Worm (Caenorhabditis elegans) whole organism, early embryonic: ENCODE measurements around the gene Y38F1A.4.

Experiments
- B0310.2 ChIP-seq: sonication (generic microtip); optimal IDR thresholded peaks from 2 replicates; lab custom pipeline; 2016; ENCODE audit warnings: mild to moderate bottlenecking, missing genetic modification characterization, missing compliant biosample characterization
- F13C5.2 ChIP-seq: sonication (generic microtip); optimal IDR thresholded peaks from 2 replicates; lab custom pipeline; 2017; ENCODE audit warnings: mild to moderate bottlenecking, missing genetic modification characterization, inconsistent platforms, missing compliant biosample characterization
- aly-1 ChIP-seq: sonication (generic microtip); optimal IDR thresholded peaks from 2 replicates; lab custom pipeline; 2016; ENCODE audit warnings: missing genetic modification characterization, missing compliant biosample characterization
- ama-1 ChIP-seq: fragments of 150-350 bp; optimal IDR thresholded peaks from 2 replicates; lab custom pipeline; 2014
- ceh-13 ChIP-seq: fragments of 200-800 bp; sonication (Bioruptor generic); optimal IDR thresholded peaks from 2 replicates; lab custom pipeline; 2018; ENCODE audit warnings: mild to moderate bottlenecking, missing genetic modification characterization, missing compliant biosample characterization
- ceh-36 ChIP-seq: sonication (generic microtip); optimal IDR thresholded peaks from 2 replicates; lab custom pipeline; 2016; ENCODE audit warnings: missing genetic modification characterization, inconsistent platforms, missing compliant biosample characterization
- ets-7 ChIP-seq: sonication (generic microtip); optimal IDR thresholded peaks from 2 replicates; lab custom pipeline; 2016; ENCODE audit warnings: missing genotype, missing genetic modification characterization, missing compliant biosample characterization
- flt-1 ChIP-seq: fragments of 200-800 bp; sonication (Bioruptor generic); IDR thresholded peaks from 2 replicates; pipeline ENCODE4 v1.3.6; 2022; ENCODE audit warnings: missing genetic modification characterization, missing compliant biosample characterization
- hmbx-1 ChIP-seq: sonication (generic microtip); optimal IDR thresholded peaks from 2 replicates; lab custom pipeline; 2016; ENCODE audit warnings: mild to moderate bottlenecking, missing genetic modification characterization, missing compliant biosample characterization
- hmg-4 ChIP-seq: fragments of 200-800 bp; sonication (Bioruptor generic); optimal IDR thresholded peaks from 2 replicates; lab custom pipeline; 2018; ENCODE audit warnings: mild to moderate bottlenecking, missing genetic modification characterization, missing compliant biosample characterization
- hnd-1 ChIP-seq: sonication (generic microtip); optimal IDR thresholded peaks from 2 replicates; lab custom pipeline; 2016; ENCODE audit warnings: missing genetic modification characterization, missing compliant biosample characterization
- pes-1 ChIP-seq: fragments of 200-800 bp; sonication (Bioruptor generic); IDR thresholded peaks from 2 replicates; pipeline ENCODE4 v1.3.6; 2022; ENCODE audit warnings: missing genetic modification reagents, missing genetic modification characterization, missing compliant biosample characterization
- scrt-1 ChIP-seq: fragments of 200-800 bp; sonication (Bioruptor generic); IDR thresholded peaks from 2 replicates; pipeline ENCODE4 v1.3.6; 2022; ENCODE audit warnings: missing genetic modification characterization, missing compliant biosample characterization
- sea-1 ChIP-seq: fragments of 200-800 bp; sonication (Bioruptor generic); conservative IDR thresholded peaks from 2 replicates; pipeline ENCODE4 v1.3.6; 2022; ENCODE audit warnings: missing genetic modification characterization, missing compliant biosample characterization
- tbx-11 ChIP-seq: fragments of 200-800 bp; sonication (Bioruptor generic); IDR thresholded peaks from 2 replicates; pipeline ENCODE4 v1.3.6; 2022; ENCODE audit warnings: missing genetic modification characterization, missing compliant biosample characterization
- tbx-37 ChIP-seq: fragments of 200-800 bp; sonication (Bioruptor generic); conservative IDR thresholded peaks from 2 replicates; pipeline ENCODE4 v1.3.6; 2022; ENCODE audit warnings: missing genetic modification reagents, missing genetic modification characterization, missing compliant biosample characterization
- tra-4 ChIP-seq: sonication (generic microtip); optimal IDR thresholded peaks from 2 replicates; lab custom pipeline; 2017; ENCODE audit warnings: missing genetic modification characterization, missing compliant biosample characterization

Y38F1A.4 gene

DNA sequence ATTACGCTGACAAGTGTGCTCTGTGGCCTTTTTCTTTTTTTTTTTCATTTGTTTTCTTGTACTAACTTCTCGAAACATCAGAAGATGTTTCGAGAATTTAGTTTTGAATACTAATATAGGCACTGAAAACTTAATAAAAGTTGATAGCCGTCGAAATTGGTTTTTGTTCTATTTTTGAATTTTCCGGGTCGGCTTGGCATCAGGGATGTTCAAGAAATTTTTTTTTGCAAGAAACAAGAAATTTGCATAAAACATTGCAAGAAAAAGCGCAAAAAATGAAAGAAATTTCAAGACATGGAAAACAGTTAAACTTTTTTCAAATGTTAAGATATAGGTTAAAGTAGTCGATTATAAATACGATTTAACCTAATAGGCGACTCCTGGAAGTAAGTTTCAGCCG is 46.3 kb downstream of the Y38F1A.4 start:
- TF ChIP-seq aly-1 (tag; lab: Kevin White, UChicago) = no peak
- no peak for TF ChIP-seq tbx-37 (GFP tag; lab: Robert Waterston, UW)
- no peak for TF ChIP-seq tbx-11 (GFP tag; lab: Robert Waterston, UW)
- no peak for TF ChIP-seq hnd-1 (tag; lab: Kevin White, UChicago)
- TF ChIP-seq B0310.2 (tag; lab: Kevin White, UChicago) = no peak
- no peak for TF ChIP-seq ets-7
- TF ChIP-seq tra-4 = no peak
- TF ChIP-seq hmg-4 (GFP tag; lab: Kevin White, UChicago) = no peak
- no peak for TF ChIP-seq ceh-13
- TF ChIP-seq ceh-36 (tag; lab: Kevin White, UChicago) = no peak
- TF ChIP-seq ama-1 (lab: Kevin White, UChicago) = no peak
- no peak for TF ChIP-seq sea-1
- TF ChIP-seq hmbx-1 (tag; lab: Kevin White, UChicago) = no peak
- TF ChIP-seq scrt-1 = no peak
- TF ChIP-seq F13C5.2 (tag; lab: Kevin White, UChicago) = no peak
- no peak for TF ChIP-seq pes-1 (GFP tag; lab: Robert Waterston, UW)
- no peak for TF ChIP-seq flt-1

DNA sequence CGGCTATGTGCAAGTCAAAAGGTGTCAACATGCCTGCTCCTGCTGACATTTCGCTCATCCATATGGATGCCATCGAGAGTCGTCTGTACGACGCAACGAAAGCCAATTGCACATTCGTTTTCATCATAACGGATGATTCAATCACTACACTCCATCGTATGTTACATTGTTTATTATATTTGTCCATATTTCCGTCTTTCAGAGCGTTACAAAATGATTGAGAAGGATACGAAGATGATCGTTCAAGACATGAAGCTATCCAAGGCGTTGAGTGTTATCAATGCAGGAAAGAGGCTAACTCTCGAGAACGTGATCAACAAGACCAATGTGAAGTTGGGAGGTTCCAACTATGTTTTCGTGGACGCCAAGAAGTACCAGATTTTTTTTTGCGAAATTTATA is 48.0 kb downstream of the Y38F1A.4 start:
- no peak for TF ChIP-seq pes-1 (GFP tag; lab: Robert Waterston, UW)
- TF ChIP-seq tra-4 = no peak
- TF ChIP-seq ama-1 (lab: Kevin White, UChicago) = no peak
- TF ChIP-seq scrt-1 = no peak
- TF ChIP-seq aly-1 (tag; lab: Kevin White, UChicago) = no peak
- no peak for TF ChIP-seq flt-1
- TF ChIP-seq hmg-4 (GFP tag; lab: Kevin White, UChicago) = no peak
- TF ChIP-seq hnd-1 (tag; lab: Kevin White, UChicago) = no peak
- no peak for TF ChIP-seq tbx-37 (GFP tag; lab: Robert Waterston, UW)
- TF ChIP-seq ceh-13 = no peak
- no peak for TF ChIP-seq B0310.2 (tag; lab: Kevin White, UChicago)
- no peak for TF ChIP-seq sea-1

DNA sequence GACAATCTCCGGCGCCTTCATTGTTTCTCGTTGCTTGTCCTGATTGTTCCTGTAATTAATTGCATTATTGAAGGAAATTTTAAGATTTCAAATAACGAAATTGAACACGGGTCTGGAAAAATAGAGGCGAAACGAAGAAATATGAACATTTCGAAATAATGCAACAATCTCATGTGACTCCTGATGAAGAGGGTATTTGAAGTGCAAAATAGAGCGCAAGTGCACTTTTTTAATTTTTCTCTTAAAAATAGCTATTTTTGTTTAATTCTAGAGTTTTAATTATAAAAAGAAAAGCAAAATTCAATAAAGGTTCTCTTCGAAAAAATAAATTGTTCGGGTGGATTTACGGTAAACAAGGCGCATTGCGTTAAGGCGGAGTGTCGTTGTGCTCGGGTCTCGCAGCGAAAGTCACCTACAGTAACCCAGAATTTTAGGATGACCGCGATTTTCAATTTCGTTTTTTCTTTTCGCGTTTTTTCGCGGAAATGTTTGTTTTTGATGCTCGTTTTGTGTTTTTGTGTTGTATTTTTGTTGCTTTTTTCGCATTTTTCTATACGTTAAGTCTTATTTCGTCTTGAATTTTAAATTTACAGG is 50.5 kb downstream of the Y38F1A.4 start, which contains the start of the genes F58G1.2 and wago-4:
Gene F58G1.2, minus strand, starts transcription at position 51 of the 594 bp plus-strand sequence.
Gene wago-4, plus strand, starts transcription at position 592 of the 594 bp plus-strand sequence.
- TF ChIP-seq pes-1 (GFP tag; lab: Robert Waterston, UW) = no peak
- TF ChIP-seq ets-7 = no peak
